Fruit fly (Drosophila melanogaster): ENCODE results near the gene CG31174.

- TF ChIP-seq CG6854 (GFP tag; optimal IDR thresholded peaks at IDR 0.05) (no peak), OdsH (GFP tag; optimal IDR thresholded peaks at IDR 0.05) (no peak), CG6276 (GFP tag; optimal IDR thresholded peaks at IDR 0.05) (no peak), topi (GFP tag; optimal IDR thresholded peaks at IDR 0.05) (no peak), Blimp-1 (GFP tag; optimal IDR thresholded peaks at IDR 0.05) (no peak), Sox14 (GFP tag; optimal IDR thresholded peaks at IDR 0.05) (no peak), fkh (GFP tag; optimal IDR thresholded peaks at IDR 0.05) (no peak), dac (GFP tag; optimal IDR thresholded peaks at IDR 0.05) (no peak), Eip75B (GFP tag; optimal IDR thresholded peaks at IDR 0.05) (no peak)
These were observed 25.6 kb downstream of the CG31174 start, which contains the start of gene Gr93b for dm6 chr3R:21843665-21844064.

Measured in whole organism, prepupa.